Worm (Caenorhabditis elegans) whole organism, young adult: Measurements from ENCODE around the gene C40H1.9.

Experiments
- B0035.1 ChIP-seq: sonication (generic microtip); optimal IDR thresholded peaks from 2 replicates; lab custom pipeline; 2016; ENCODE audit warnings: missing genetic modification characterization, mild to moderate bottlenecking, missing compliant biosample characterization, missing genotype, missing genetic modification reagents
- B0261.1 ChIP-seq: sonication (generic microtip); optimal IDR thresholded peaks from 2 replicates; lab custom pipeline; 2016; ENCODE audit warnings: mild to moderate bottlenecking, missing genetic modification characterization, moderate library complexity, missing compliant biosample characterization
- C17E4.6 ChIP-seq: fragments of 200-800 bp; sonication (Bioruptor generic); IDR thresholded peaks from 2 replicates; pipeline ENCODE4 v1.3.6; 2022; ENCODE audit warnings: missing genetic modification reagents, missing genetic modification characterization, missing compliant biosample characterization
- F55B11.4 ChIP-seq: sonication (generic microtip); optimal IDR thresholded peaks from 2 replicates; lab custom pipeline; 2016; ENCODE audit warnings: missing compliant biosample characterization, missing genetic modification characterization, borderline replicate concordance; ENCODE audit not compliant: insufficient read depth
- F57C9.4 ChIP-seq: sonication (generic microtip); optimal IDR thresholded peaks from 2 replicates; lab custom pipeline; 2017; ENCODE audit warnings: mild to moderate bottlenecking, missing genetic modification characterization, missing compliant biosample characterization
- T07F8.4 ChIP-seq: sonication (generic microtip); optimal IDR thresholded peaks from 2 replicates; lab custom pipeline; 2016; ENCODE audit warnings: mild to moderate bottlenecking, missing genetic modification characterization, moderate library complexity, missing compliant biosample characterization
- Y53G8AR.9 ChIP-seq: fragments of 200-800 bp; sonication (Bioruptor generic); conservative IDR thresholded peaks from 2 replicates; pipeline ENCODE4 v1.3.6; 2022; ENCODE audit warnings: missing genetic modification reagents, missing genetic modification characterization, missing compliant biosample characterization
- ZK185.1 ChIP-seq: sonication (generic microtip); optimal IDR thresholded peaks from 2 replicates; lab custom pipeline; 2016; ENCODE audit warnings: mild to moderate bottlenecking, missing genetic modification characterization, missing compliant biosample characterization; ENCODE audit not compliant: poor library complexity, severe bottlenecking
- akir-1 ChIP-seq: fragments of 200-800 bp; sonication (Bioruptor generic); optimal IDR thresholded peaks from 2 replicates; lab custom pipeline; 2018; ENCODE audit warnings: mild to moderate bottlenecking, missing genetic modification characterization, moderate library complexity, missing compliant biosample characterization
- aptf-2 ChIP-seq: fragments of 200-800 bp; sonication (Bioruptor generic); conservative IDR thresholded peaks from 2 replicates; pipeline ENCODE4 v1.3.6; 2022; ENCODE audit warnings: missing genetic modification reagents, missing genetic modification characterization, missing compliant biosample characterization
- aptf-3 ChIP-seq: fragments of 200-800 bp; sonication (Bioruptor generic); IDR thresholded peaks from 2 replicates; pipeline ENCODE4 v1.3.6; 2022; ENCODE audit warnings: missing genetic modification characterization, missing compliant biosample characterization
- bed-1 ChIP-seq: fragments of 200-800 bp; sonication (Bioruptor generic); IDR thresholded peaks from 2 replicates; pipeline ENCODE4 v1.3.6; 2022; ENCODE audit warnings: missing genetic modification reagents, missing genetic modification characterization, missing compliant biosample characterization
- bed-2 ChIP-seq: fragments of 200-800 bp; sonication (Bioruptor generic); IDR thresholded peaks from 2 replicates; pipeline ENCODE4 v1.3.6; 2022; ENCODE audit warnings: missing genetic modification reagents, missing genetic modification characterization, missing compliant biosample characterization
- ccch-3 ChIP-seq: fragments of 200-800 bp; sonication (Bioruptor generic); optimal IDR thresholded peaks from 2 replicates; lab custom pipeline; 2018; ENCODE audit warnings: mild to moderate bottlenecking, missing genetic modification characterization, missing compliant biosample characterization
- ceh-27 ChIP-seq: fragments of 200-800 bp; sonication (Bioruptor generic); optimal IDR thresholded peaks from 2 replicates; lab custom pipeline; 2018; ENCODE audit warnings: mild to moderate bottlenecking, missing genetic modification characterization, moderate library complexity, missing compliant biosample characterization
- ceh-40 ChIP-seq: fragments of 200-800 bp; sonication (Bioruptor generic); IDR thresholded peaks from 2 replicates; pipeline ENCODE4 v1.3.6; 2022; ENCODE audit warnings: missing genetic modification characterization, missing compliant biosample characterization
- ceh-58 ChIP-seq: fragments of 200-800 bp; sonication (Bioruptor generic); IDR thresholded peaks from 2 replicates; pipeline ENCODE4 v1.3.6; 2022; ENCODE audit warnings: missing genetic modification characterization, missing compliant biosample characterization
- dpff-1 ChIP-seq: sonication (generic microtip); optimal IDR thresholded peaks from 2 replicates; lab custom pipeline; 2017; ENCODE audit warnings: mild to moderate bottlenecking, missing genetic modification characterization, missing compliant biosample characterization
- fkh-3 ChIP-seq: sonication (generic microtip); optimal IDR thresholded peaks from 2 replicates; lab custom pipeline; 2016; ENCODE audit warnings: mild to moderate bottlenecking, missing genetic modification characterization, missing compliant biosample characterization
- hmg-1.2 ChIP-seq: fragments of 200-800 bp; sonication (Bioruptor generic); IDR thresholded peaks from 2 replicates; pipeline ENCODE4 v1.3.6; 2022; ENCODE audit warnings: missing genetic modification reagents, missing genetic modification characterization, missing compliant biosample characterization
- hrde-1 ChIP-seq: sonication (generic microtip); optimal IDR thresholded peaks from 2 replicates; lab custom pipeline; 2016; ENCODE audit warnings: missing genetic modification characterization, mild to moderate bottlenecking, missing compliant biosample characterization, moderate library complexity, missing genotype, missing genetic modification reagents, borderline replicate concordance
- hsf-1 ChIP-seq: fragments of 200-800 bp; sonication (Bioruptor generic); IDR thresholded peaks from 2 replicates; pipeline ENCODE4 v1.3.6; 2022; ENCODE audit warnings: missing genetic modification reagents, missing genetic modification characterization, missing compliant biosample characterization
- lag-1 ChIP-seq: fragments of 200-800 bp; sonication (Bioruptor generic); IDR thresholded peaks from 2 replicates; pipeline ENCODE4 v1.3.6; 2022; ENCODE audit warnings: missing genetic modification reagents, missing genetic modification characterization, missing compliant biosample characterization
- let-607 ChIP-seq, 2 experiments: fragments of 200-800 bp in 1 of 2; sonication (Bioruptor generic) in 1 of 2; sonication (generic microtip) in 1 of 2; optimal IDR thresholded peaks; 2 replicates each; lab custom pipeline; 2016 to 2018; ENCODE audit warnings: mild to moderate bottlenecking in 2 of 2, missing compliant biosample characterization in 2 of 2, missing genetic modification characterization in 2 of 2, moderate library complexity in 2 of 2, missing genotype in 1 of 2
- lin-40 ChIP-seq: sonication (generic microtip); optimal IDR thresholded peaks from 2 replicates; lab custom pipeline; 2016; ENCODE audit warnings: missing genetic modification characterization, mild to moderate bottlenecking, missing compliant biosample characterization, missing genotype, missing genetic modification reagents
- lir-1 ChIP-seq: fragments of 200-800 bp; sonication (Bioruptor generic); conservative IDR thresholded peaks from 2 replicates; pipeline ENCODE4 v1.3.6; 2022; ENCODE audit warnings: missing genetic modification reagents, missing genetic modification characterization, missing compliant biosample characterization
- mcd-1 ChIP-seq: fragments of 200-800 bp; sonication (Bioruptor generic); IDR thresholded peaks from 2 replicates; pipeline ENCODE4 v1.3.6; 2022; ENCODE audit warnings: missing genetic modification reagents, missing genetic modification characterization, missing compliant biosample characterization
- nfya-2 ChIP-seq: fragments of 200-800 bp; sonication (Bioruptor generic); IDR thresholded peaks from 2 replicates; pipeline ENCODE4 v1.3.6; 2022; ENCODE audit warnings: missing genetic modification reagents, missing genetic modification characterization, missing compliant biosample characterization
- rcor-1 ChIP-seq: fragments of 200-800 bp; sonication (Bioruptor generic); IDR thresholded peaks from 2 replicates; pipeline ENCODE4 v1.3.6; 2022; ENCODE audit warnings: missing genetic modification reagents, missing genetic modification characterization, missing compliant biosample characterization
- snpc-1.1 ChIP-seq: sonication (generic microtip); optimal IDR thresholded peaks from 2 replicates; lab custom pipeline; 2017; ENCODE audit warnings: missing genetic modification characterization, mild to moderate bottlenecking, missing compliant biosample characterization, antibody characterized with exemption, moderate library complexity, missing genotype, missing genetic modification reagents; ENCODE audit not compliant: insufficient read depth
- snpc-1.3 ChIP-seq: sonication (generic microtip); optimal IDR thresholded peaks from 2 replicates; lab custom pipeline; 2017; ENCODE audit warnings: missing genetic modification characterization, mild to moderate bottlenecking, missing compliant biosample characterization, antibody characterized with exemption, moderate library complexity, missing genotype, missing genetic modification reagents; ENCODE audit not compliant: insufficient read depth
- snpc-3.4 ChIP-seq: sonication (generic microtip); optimal IDR thresholded peaks from 2 replicates; lab custom pipeline; 2017; ENCODE audit warnings: missing genetic modification characterization, mild to moderate bottlenecking, missing compliant biosample characterization, antibody characterized with exemption, moderate library complexity, missing genotype, missing genetic modification reagents
- tbp1 ChIP-seq: fragments of 200-800 bp; sonication (Bioruptor generic); optimal IDR thresholded peaks from 2 replicates; lab custom pipeline; 2018; ENCODE audit warnings: mild to moderate bottlenecking, missing genetic modification characterization, missing compliant biosample characterization
- unc-130 ChIP-seq: sonication (generic microtip); optimal IDR thresholded peaks from 2 replicates; lab custom pipeline; 2016; ENCODE audit warnings: missing genetic modification reagents, missing genetic modification characterization, missing compliant biosample characterization
- zim-3 ChIP-seq: sonication (generic microtip); optimal IDR thresholded peaks from 2 replicates; lab custom pipeline; 2017; ENCODE audit warnings: mild to moderate bottlenecking, missing genetic modification characterization, moderate library complexity, missing compliant biosample characterization
- ztf-22 ChIP-seq: fragments of 200-800 bp; sonication (Bioruptor generic); optimal IDR thresholded peaks from 2 replicates; lab custom pipeline; 2018; ENCODE audit warnings: mild to moderate bottlenecking, missing genetic modification characterization, moderate library complexity, missing compliant biosample characterization
- ztf-6 ChIP-seq: fragments of 200-800 bp; sonication (Bioruptor generic); IDR thresholded peaks from 2 replicates; pipeline ENCODE4 v1.3.6; 2022; ENCODE audit warnings: missing genetic modification reagents, missing genetic modification characterization, missing compliant biosample characterization

Gene C40H1.9

DNA sequence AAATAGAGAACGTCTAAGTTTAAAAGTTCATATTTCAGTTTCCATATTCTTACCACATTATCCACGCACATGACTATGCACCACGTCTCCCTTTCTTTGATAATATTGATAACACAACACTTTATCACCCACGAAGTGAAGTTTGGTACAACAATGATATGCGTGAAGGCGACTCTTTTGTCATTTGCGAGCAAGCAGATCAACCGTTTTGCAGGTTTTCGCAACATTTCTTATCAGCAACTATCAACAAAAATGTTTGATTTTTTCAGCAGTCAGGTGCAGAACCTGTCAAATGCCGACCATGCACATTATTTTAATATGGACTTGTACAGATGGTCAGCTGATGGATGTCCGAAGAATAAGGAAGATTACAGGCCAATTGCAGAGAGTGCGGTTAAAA, 6.8 kb downstream of the C40H1.9 start (continued):
- TF ChIP-seq tbp1 (GFP tag; lab: Kevin White, UChicago): peak; percentile 22
- TF ChIP-seq let-607 (tag; optimal IDR thresholded peaks at IDR 0.05; lab: Kevin White, UChicago): peak; percentile 41 to 51

DNA sequence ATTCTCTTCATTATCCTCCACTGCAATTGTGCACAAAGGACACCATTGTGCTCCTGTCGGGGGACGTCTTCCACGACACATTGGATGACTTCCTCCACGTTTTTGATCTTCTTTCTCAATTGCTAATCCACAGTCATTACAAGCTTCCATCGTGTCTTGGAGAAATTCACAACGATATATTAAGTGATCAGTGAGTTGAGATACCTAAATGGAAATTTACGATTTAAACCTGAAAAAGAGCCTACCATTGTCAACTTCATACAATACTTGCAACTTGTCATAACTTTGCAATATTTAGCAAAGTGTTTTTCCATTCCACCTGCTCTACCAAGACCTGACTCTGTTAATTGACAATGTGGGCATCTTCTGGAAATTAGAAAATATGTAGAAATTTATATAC, 8.2 kb downstream of the C40H1.9 start:
- TF ChIP-seq lag-1 (GFP tag; lab: Robert Waterston, UW) (no peak), F57C9.4 (tag; lab: Kevin White, UChicago) (no peak), ceh-58 (GFP tag; lab: Robert Waterston, UW) (no peak), aptf-2 (GFP tag; lab: Robert Waterston, UW) (no peak), snpc-1.1 (tag; lab: Kevin White, UChicago) (no peak), tbp1 (GFP tag; lab: Kevin White, UChicago) (no peak), ZK185.1 (tag; lab: Kevin White, UChicago) (no peak), ztf-6 (GFP tag; lab: Robert Waterston, UW) (no peak), rcor-1 (GFP tag; lab: Robert Waterston, UW) (no peak), Y53G8AR.9 (GFP tag; lab: Robert Waterston, UW) (no peak)
- TF ChIP-seq, all 124 proteins: peak for 0

DNA sequence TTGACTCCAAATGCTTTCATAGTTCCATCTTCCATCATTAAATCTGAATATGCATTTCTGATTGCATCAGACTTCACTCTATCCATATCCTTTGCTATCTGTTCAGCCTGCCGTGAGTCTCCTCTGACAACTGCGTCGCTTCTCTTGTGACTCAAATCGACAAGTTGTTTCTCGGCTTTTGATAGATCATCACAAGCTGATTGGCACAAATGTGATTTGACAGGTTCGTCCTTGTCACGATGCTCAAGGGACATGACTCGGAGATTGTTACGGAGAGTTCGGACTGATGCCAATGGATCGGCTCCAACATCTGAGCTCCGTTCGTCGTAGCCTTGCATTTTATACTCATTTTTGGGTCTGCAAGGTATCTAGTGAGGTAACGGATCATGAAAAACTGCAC, 9.0 kb downstream of the C40H1.9 start:
- TF ChIP-seq mcd-1 (GFP tag; lab: Robert Waterston, UW): no peak

DNA sequence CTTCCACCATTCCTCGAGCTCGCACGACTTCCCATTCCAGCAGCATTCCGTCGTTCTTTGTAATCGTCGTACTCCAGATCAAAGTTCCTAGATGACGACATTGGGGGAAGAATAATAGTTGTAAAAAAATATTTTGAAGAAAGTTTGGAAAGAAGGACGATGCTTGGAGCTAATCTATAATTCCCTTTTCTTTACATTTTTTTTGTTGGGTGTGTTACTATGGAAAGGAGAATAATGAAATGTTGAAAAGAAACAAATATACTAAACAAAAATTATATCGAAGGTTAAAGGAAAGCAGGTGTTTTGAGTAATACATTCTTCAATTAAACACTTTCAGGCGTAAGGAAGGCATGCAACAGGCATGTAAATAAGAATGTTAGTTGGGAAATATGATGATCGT, 9.5 kb downstream of the C40H1.9 start, which contains the start of gene C40H1.3:
TSS of gene C40H1.3 (minus strand) at position 101 of the 400 bp plus-strand sequence.
- no peak for TF ChIP-seq ZK185.1 (tag; lab: Kevin White, UChicago)
- TF ChIP-seq T07F8.4 (tag; lab: Kevin White, UChicago): no peak
- TF ChIP-seq akir-1 (GFP tag; lab: Kevin White, UChicago): no peak
- TF ChIP-seq aptf-3: no peak
- TF ChIP-seq B0035.1: no peak
- TF ChIP-seq lin-40 (tag; lab: Kevin White, UChicago): no peak
- no peak for TF ChIP-seq zim-3 (tag; lab: Kevin White, UChicago)
- no peak for TF ChIP-seq ccch-3 (GFP tag; lab: Kevin White, UChicago)
- TF ChIP-seq F55B11.4 (tag; lab: Kevin White, UChicago): no peak
- no peak for TF ChIP-seq lir-1 (GFP tag; lab: Robert Waterston, UW)
- TF ChIP-seq unc-130 (GFP tag; lab: Kevin White, UChicago): no peak
- TF ChIP-seq ceh-27: no peak
- TF ChIP-seq bed-2 (GFP tag; lab: Robert Waterston, UW): no peak

DNA sequence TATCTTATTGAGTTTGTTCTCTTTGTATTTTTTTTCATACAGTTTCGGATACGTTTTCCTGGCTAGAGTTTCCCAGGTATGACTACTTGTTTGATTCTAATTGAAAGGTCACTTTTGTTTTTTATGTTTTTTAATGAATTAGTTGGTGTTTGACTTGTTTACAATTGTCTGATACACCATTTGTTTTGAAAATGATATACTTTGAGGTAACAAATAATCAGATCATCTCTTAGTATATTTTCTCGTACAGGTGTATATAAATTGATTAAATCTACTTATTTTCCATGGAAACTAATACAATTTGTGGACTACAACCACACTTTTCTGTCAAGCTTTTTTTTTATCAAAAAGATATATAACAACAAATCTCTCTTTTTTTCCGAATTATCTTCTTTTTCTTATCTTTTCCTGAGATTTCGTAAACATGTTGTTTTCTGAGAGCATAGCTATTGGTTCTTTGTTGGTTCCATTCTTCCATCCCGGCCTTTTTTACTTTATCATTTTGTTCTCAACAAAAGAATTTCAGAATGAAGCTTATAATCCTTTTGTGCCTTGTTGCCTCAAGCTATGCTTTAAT, 10.1 kb downstream of the C40H1.9 start, which contains the start of gene ttr-5:
TSS of gene ttr-5 (plus strand) at position 527 of the 577 bp plus-strand sequence.
- TF ChIP-seq hmg-1.2: no peak
- TF ChIP-seq snpc-1.1 (tag; lab: Kevin White, UChicago): no peak
- no peak for TF ChIP-seq rcor-1 (GFP tag; lab: Robert Waterston, UW)
- no peak for TF ChIP-seq hsf-1 (GFP tag; lab: Robert Waterston, UW)
- no peak for TF ChIP-seq snpc-1.3
- TF ChIP-seq hrde-1 (tag; lab: Kevin White, UChicago): no peak
- no peak for TF ChIP-seq B0261.1 (tag; lab: Kevin White, UChicago)
- no peak for TF ChIP-seq ztf-22
- no peak for TF ChIP-seq C17E4.6
- no peak for TF ChIP-seq ceh-27
- TF ChIP-seq bed-1 (GFP tag; lab: Robert Waterston, UW): no peak
- TF ChIP-seq dpff-1: no peak
- TF ChIP-seq ceh-40 (GFP tag; lab: Robert Waterston, UW): no peak
- no peak for TF ChIP-seq snpc-3.4 (tag; lab: Kevin White, UChicago)
- TF ChIP-seq nfya-2: no peak
- no peak for TF ChIP-seq ceh-58 (GFP tag; lab: Robert Waterston, UW)
- no peak for TF ChIP-seq fkh-3 (tag; lab: Kevin White, UChicago)
